Worm (Caenorhabditis elegans) whole organism, young adult: ENCODE data around the gene nlp-80.
A peak's percentile ranks its signal among the peaks of the same experiment; 100 is the strongest.

Source experiments
- B0019.2 ChIP-seq: fragments of 200-800 bp; sonication (Bioruptor generic); conservative IDR thresholded peaks from 2 replicates; pipeline ENCODE4 v1.3.6; 2022; ENCODE audit warnings: missing genetic modification reagents, missing genetic modification characterization, missing compliant biosample characterization
- B0035.1 ChIP-seq: sonication (generic microtip); optimal IDR thresholded peaks from 2 replicates; lab custom pipeline; 2016; ENCODE audit warnings: missing genetic modification characterization, mild to moderate bottlenecking, missing compliant biosample characterization, missing genotype, missing genetic modification reagents
- B0261.1 ChIP-seq: sonication (generic microtip); optimal IDR thresholded peaks from 2 replicates; lab custom pipeline; 2016; ENCODE audit warnings: mild to moderate bottlenecking, missing genetic modification characterization, moderate library complexity, missing compliant biosample characterization
- C17E4.6 ChIP-seq: fragments of 200-800 bp; sonication (Bioruptor generic); IDR thresholded peaks from 2 replicates; pipeline ENCODE4 v1.3.6; 2022; ENCODE audit warnings: missing genetic modification reagents, missing genetic modification characterization, missing compliant biosample characterization
- F10E7.11 ChIP-seq: sonication (generic microtip); optimal IDR thresholded peaks from 2 replicates; lab custom pipeline; 2017; ENCODE audit warnings: mild to moderate bottlenecking, missing genetic modification characterization, moderate library complexity, missing compliant biosample characterization
- F49E8.2 ChIP-seq: sonication (generic microtip); optimal IDR thresholded peaks from 3 replicates; lab custom pipeline; 2017; ENCODE audit warnings: missing genetic modification characterization, mild to moderate bottlenecking, missing compliant biosample characterization, antibody characterized with exemption, moderate library complexity; ENCODE audit not compliant: insufficient read depth
- F55B11.4 ChIP-seq: sonication (generic microtip); optimal IDR thresholded peaks from 2 replicates; lab custom pipeline; 2016; ENCODE audit warnings: missing compliant biosample characterization, missing genetic modification characterization, borderline replicate concordance; ENCODE audit not compliant: insufficient read depth
- K12H6.12 ChIP-seq: fragments of 200-800 bp; sonication (Bioruptor generic); optimal IDR thresholded peaks from 2 replicates; lab custom pipeline; 2018; ENCODE audit warnings: mild to moderate bottlenecking, missing genetic modification characterization, missing compliant biosample characterization
- T26A5.8 ChIP-seq: sonication (generic microtip); optimal IDR thresholded peaks from 2 replicates; lab custom pipeline; 2016; ENCODE audit warnings: missing genetic modification characterization, missing compliant biosample characterization
- Y95B8A.8 ChIP-seq: fragments of 200-800 bp; sonication (Bioruptor generic); IDR thresholded peaks from 2 replicates; pipeline ENCODE4 v1.3.6; 2022; ENCODE audit warnings: missing genetic modification reagents, missing genetic modification characterization, missing compliant biosample characterization
- akir-1 ChIP-seq: fragments of 200-800 bp; sonication (Bioruptor generic); optimal IDR thresholded peaks from 2 replicates; lab custom pipeline; 2018; ENCODE audit warnings: mild to moderate bottlenecking, missing genetic modification characterization, moderate library complexity, missing compliant biosample characterization
- ama-1 ChIP-seq, 3 experiments: fragments of 150-350 bp in 1 of 3; sonication (generic microtip) in 2 of 3; optimal IDR thresholded peaks; 2 replicates each; lab custom pipeline; 2014 to 2018; ENCODE audit warnings: missing biosample characterization in 2 of 3, missing genetic modification characterization in 2 of 3, missing genetic modification reagents in 2 of 3
- aptf-2 ChIP-seq: fragments of 200-800 bp; sonication (Bioruptor generic); conservative IDR thresholded peaks from 2 replicates; pipeline ENCODE4 v1.3.6; 2022; ENCODE audit warnings: missing genetic modification reagents, missing genetic modification characterization, missing compliant biosample characterization
- athp-1 ChIP-seq: sonication (generic microtip); optimal IDR thresholded peaks from 2 replicates; lab custom pipeline; 2017; ENCODE audit warnings: mild to moderate bottlenecking, missing genetic modification characterization, missing compliant biosample characterization
- attf-3 ChIP-seq: fragments of 200-800 bp; sonication (Bioruptor generic); conservative IDR thresholded peaks from 2 replicates; pipeline ENCODE4 v1.3.6; 2022; ENCODE audit warnings: missing genetic modification reagents, missing genetic modification characterization, missing compliant biosample characterization
- attf-5 ChIP-seq: fragments of 200-800 bp; sonication (Bioruptor generic); optimal IDR thresholded peaks from 2 replicates; lab custom pipeline; 2018; ENCODE audit warnings: mild to moderate bottlenecking, missing genetic modification characterization, missing compliant biosample characterization
- ccch-3 ChIP-seq: fragments of 200-800 bp; sonication (Bioruptor generic); optimal IDR thresholded peaks from 2 replicates; lab custom pipeline; 2018; ENCODE audit warnings: mild to moderate bottlenecking, missing genetic modification characterization, missing compliant biosample characterization
- ceh-27 ChIP-seq: fragments of 200-800 bp; sonication (Bioruptor generic); optimal IDR thresholded peaks from 2 replicates; lab custom pipeline; 2018; ENCODE audit warnings: mild to moderate bottlenecking, missing genetic modification characterization, moderate library complexity, missing compliant biosample characterization
- ceh-58 ChIP-seq: fragments of 200-800 bp; sonication (Bioruptor generic); IDR thresholded peaks from 2 replicates; pipeline ENCODE4 v1.3.6; 2022; ENCODE audit warnings: missing genetic modification characterization, missing compliant biosample characterization
- dox-1 ChIP-seq: fragments of 200-800 bp; sonication (Bioruptor generic); IDR thresholded peaks from 2 replicates; pipeline ENCODE4 v1.3.6; 2022; ENCODE audit warnings: missing genetic modification reagents, missing genetic modification characterization, missing compliant biosample characterization
- efl-1 ChIP-seq: fragments of 150-350 bp; optimal IDR thresholded peaks from 2 replicates; lab custom pipeline; 2014; ENCODE audit warnings: missing biosample characterization, missing genetic modification reagents, missing genetic modification characterization
- egl-18 ChIP-seq: fragments of 200-800 bp; sonication (Bioruptor generic); IDR thresholded peaks from 2 replicates; pipeline ENCODE4 v1.3.6; 2022; ENCODE audit warnings: missing genetic modification reagents, missing genetic modification characterization, missing compliant biosample characterization
- egrh-3 ChIP-seq: fragments of 200-800 bp; sonication (Bioruptor generic); IDR thresholded peaks from 2 replicates; pipeline ENCODE4 v1.3.6; 2022; ENCODE audit warnings: missing genetic modification reagents, missing genetic modification characterization, missing compliant biosample characterization
- hmg-20 ChIP-seq: fragments of 200-800 bp; sonication (Bioruptor generic); IDR thresholded peaks from 2 replicates; pipeline ENCODE4 v1.3.6; 2022; ENCODE audit warnings: missing genetic modification reagents, missing genetic modification characterization, missing compliant biosample characterization
- hrde-1 ChIP-seq: sonication (generic microtip); optimal IDR thresholded peaks from 2 replicates; lab custom pipeline; 2016; ENCODE audit warnings: missing genetic modification characterization, mild to moderate bottlenecking, missing compliant biosample characterization, moderate library complexity, missing genotype, missing genetic modification reagents, borderline replicate concordance
- lag-1 ChIP-seq: fragments of 200-800 bp; sonication (Bioruptor generic); IDR thresholded peaks from 2 replicates; pipeline ENCODE4 v1.3.6; 2022; ENCODE audit warnings: missing genetic modification reagents, missing genetic modification characterization, missing compliant biosample characterization
- lin-35 ChIP-seq, 3 experiments: fragments of 150-350 bp in 2 of 3; sonication (generic microtip) in 1 of 3; optimal IDR thresholded peaks; 2 replicates each; lab custom pipeline; 2014 to 2018; ENCODE audit warnings: missing biosample characterization in 3 of 3, missing genetic modification characterization in 3 of 3, missing genetic modification reagents in 3 of 3
- lin-54 ChIP-seq: fragments of 200-800 bp; sonication (Bioruptor generic); optimal IDR thresholded peaks from 2 replicates; lab custom pipeline; 2018; ENCODE audit warnings: mild to moderate bottlenecking, missing genetic modification characterization, missing compliant biosample characterization
- lsl-1 ChIP-seq: fragments of 200-800 bp; sonication (Bioruptor generic); optimal IDR thresholded peaks from 2 replicates; lab custom pipeline; 2018; ENCODE audit warnings: mild to moderate bottlenecking, missing genetic modification characterization, moderate library complexity, missing compliant biosample characterization
- madf-3 ChIP-seq: fragments of 200-800 bp; sonication (Bioruptor generic); IDR thresholded peaks from 2 replicates; pipeline ENCODE4 v1.3.6; 2022; ENCODE audit warnings: missing genetic modification reagents, missing genetic modification characterization, missing compliant biosample characterization
- mcd-1 ChIP-seq: fragments of 200-800 bp; sonication (Bioruptor generic); IDR thresholded peaks from 2 replicates; pipeline ENCODE4 v1.3.6; 2022; ENCODE audit warnings: missing genetic modification reagents, missing genetic modification characterization, missing compliant biosample characterization
- mxl-1 ChIP-seq: sonication (generic microtip); optimal IDR thresholded peaks from 2 replicates; lab custom pipeline; 2016; ENCODE audit warnings: missing genetic modification characterization, missing compliant biosample characterization
- nfya-1 ChIP-seq: sonication (generic microtip); optimal IDR thresholded peaks from 2 replicates; lab custom pipeline; 2017; ENCODE audit warnings: antibody characterized with exemption, missing compliant biosample characterization, missing genetic modification characterization, borderline replicate concordance; ENCODE audit not compliant: insufficient read depth
- nfyb-1 ChIP-seq: fragments of 200-800 bp; sonication (Bioruptor generic); IDR thresholded peaks from 2 replicates; pipeline ENCODE4 v1.3.6; 2022; ENCODE audit warnings: missing genetic modification reagents, missing genetic modification characterization, missing compliant biosample characterization
- nhr-80 ChIP-seq: sonication (generic microtip); optimal IDR thresholded peaks from 2 replicates; lab custom pipeline; 2016; ENCODE audit warnings: missing genetic modification characterization, missing compliant biosample characterization
- sdz-38 ChIP-seq: sonication (generic microtip); optimal IDR thresholded peaks from 2 replicates; lab custom pipeline; 2016; ENCODE audit warnings: missing genotype, missing genetic modification characterization, missing compliant biosample characterization
- snpc-1.3 ChIP-seq: sonication (generic microtip); optimal IDR thresholded peaks from 2 replicates; lab custom pipeline; 2017; ENCODE audit warnings: missing genetic modification characterization, mild to moderate bottlenecking, missing compliant biosample characterization, antibody characterized with exemption, moderate library complexity, missing genotype, missing genetic modification reagents; ENCODE audit not compliant: insufficient read depth
- tbp1 ChIP-seq: fragments of 200-800 bp; sonication (Bioruptor generic); optimal IDR thresholded peaks from 2 replicates; lab custom pipeline; 2018; ENCODE audit warnings: mild to moderate bottlenecking, missing genetic modification characterization, missing compliant biosample characterization
- tlf-1 ChIP-seq: fragments of 200-800 bp; sonication (Bioruptor generic); optimal IDR thresholded peaks from 2 replicates; lab custom pipeline; 2018; ENCODE audit warnings: mild to moderate bottlenecking, missing genetic modification characterization, missing compliant biosample characterization
- unc-130 ChIP-seq: sonication (generic microtip); optimal IDR thresholded peaks from 2 replicates; lab custom pipeline; 2016; ENCODE audit warnings: missing genetic modification reagents, missing genetic modification characterization, missing compliant biosample characterization
- ztf-18 ChIP-seq: sonication (generic microtip); optimal IDR thresholded peaks from 2 replicates; lab custom pipeline; 2016; ENCODE audit warnings: missing genotype, mild to moderate bottlenecking, missing genetic modification characterization, missing compliant biosample characterization
- ztf-28 ChIP-seq: fragments of 200-800 bp; sonication (Bioruptor generic); IDR thresholded peaks from 2 replicates; pipeline ENCODE4 v1.3.6; 2022; ENCODE audit warnings: missing genetic modification reagents, missing genetic modification characterization, missing compliant biosample characterization
- ztf-3 ChIP-seq: fragments of 200-800 bp; sonication (Bioruptor generic); optimal IDR thresholded peaks from 2 replicates; lab custom pipeline; 2018; ENCODE audit warnings: mild to moderate bottlenecking, missing genetic modification characterization, missing compliant biosample characterization

Gene nlp-80

DNA sequence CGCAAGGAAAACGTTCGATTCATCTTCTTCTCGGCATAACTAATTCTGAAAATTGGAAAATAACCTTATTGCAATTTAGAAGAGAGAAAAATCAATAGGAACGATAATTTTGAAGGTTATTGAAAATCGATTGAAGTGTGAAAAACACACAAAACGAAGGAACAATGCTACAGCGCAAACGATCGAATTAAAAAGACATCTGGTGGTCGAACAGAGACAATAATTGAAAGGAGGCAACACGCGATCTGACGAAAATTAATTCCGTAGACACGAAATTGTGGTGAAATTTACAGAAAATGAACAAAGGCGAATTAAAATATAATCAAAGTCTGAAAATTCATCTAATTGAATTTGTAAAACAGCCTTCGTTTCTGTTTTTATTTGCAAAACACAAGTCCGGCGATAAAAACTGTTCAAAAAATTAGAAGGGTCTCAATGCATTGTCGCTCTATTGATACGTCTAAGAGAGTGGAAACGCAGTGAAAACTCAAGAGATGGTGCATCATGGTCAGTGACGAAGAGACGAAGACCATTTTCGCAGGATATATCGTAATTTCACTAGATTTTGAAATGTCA, 25.9 kb downstream of the nlp-80 start, which contains the start of gene pak-2 (continued):
- TF ChIP-seq nhr-80 (peak; percentile 59), K12H6.12 (peak; percentile 84), efl-1 (peak; percentile 12), akir-1 (GFP tag; lab: Kevin White, UChicago) (peak; percentile 64), attf-3 (GFP tag; lab: Robert Waterston, UW) (peak; percentile 51; the same call in 1 of the 2 replicates), snpc-1.3 (tag; lab: Kevin White, UChicago) (no peak), F10E7.11 (tag; lab: Kevin White, UChicago) (no peak), ccch-3 (peak; percentile 73), lin-54 (GFP tag; lab: Kevin White, UChicago) (peak; percentile 48)

DNA sequence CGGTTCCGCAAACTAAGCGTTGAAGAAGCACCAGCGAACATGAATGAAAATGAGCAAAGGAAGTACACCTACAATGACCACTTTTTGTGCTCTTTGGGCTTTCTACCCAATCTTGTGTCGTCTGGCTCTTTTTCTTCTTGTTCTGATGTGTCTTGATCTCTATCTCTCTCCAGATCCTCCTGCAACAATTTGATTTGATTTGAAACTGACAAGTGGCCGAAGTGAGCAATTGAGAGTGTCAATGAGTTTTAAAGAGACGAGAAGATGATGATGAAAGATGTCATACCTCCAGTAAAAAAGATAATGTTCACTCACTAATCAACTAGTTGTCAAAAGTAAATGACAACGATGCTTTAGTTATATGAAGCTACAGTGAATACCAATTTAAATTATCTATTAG, 30.7 kb downstream of the nlp-80 start, which contains the start of gene pptr-2:
Gene pptr-2 (minus strand): TSS at position 184 of the 400 bp plus-strand sequence.
- TF ChIP-seq tbp1 (GFP tag; lab: Kevin White, UChicago) (no peak), nhr-80 (no peak), unc-130 (GFP tag; lab: Kevin White, UChicago) (no peak), ztf-28 (GFP tag; lab: Robert Waterston, UW) (no peak), tlf-1 (no peak), egrh-3 (no peak), F49E8.2 (tag; lab: Kevin White, UChicago) (no peak), athp-1 (tag; lab: Kevin White, UChicago) (no peak), B0035.1 (tag; lab: Kevin White, UChicago) (no peak), nfyb-1 (GFP tag; lab: Robert Waterston, UW) (no peak), mxl-1 (tag; lab: Kevin White, UChicago) (no peak), ama-1 (optimal IDR thresholded peaks at IDR 0.05; lab: Kevin White, UChicago) (no peak), ama-1 (GFP tag; optimal IDR thresholded peaks at IDR 0.05; lab: Kevin White, UChicago) (no peak), ceh-58 (GFP tag; lab: Robert Waterston, UW) (no peak), Y95B8A.8 (GFP tag; lab: Robert Waterston, UW) (no peak), F55B11.4 (tag; lab: Kevin White, UChicago) (no peak), sdz-38 (tag; lab: Kevin White, UChicago) (no peak), ccch-3 (no peak), ztf-18 (no peak)

DNA sequence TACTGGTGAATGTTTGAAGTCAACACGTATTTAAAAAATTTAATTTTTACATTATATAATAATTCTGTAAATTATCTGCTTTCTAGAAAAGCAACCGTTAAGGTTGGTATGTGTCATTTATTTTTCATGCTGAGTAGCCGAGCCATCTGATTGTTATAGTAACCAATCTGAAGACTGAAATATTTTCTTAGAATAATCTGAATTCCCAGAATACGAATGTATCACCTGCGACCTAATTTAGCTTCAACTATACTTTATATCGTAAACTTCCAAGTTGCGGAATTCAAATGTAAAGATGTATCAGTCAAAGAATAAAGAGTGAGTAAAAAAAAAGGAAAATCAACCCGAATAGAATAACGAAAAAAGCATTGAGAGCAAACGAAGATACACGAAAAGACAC, 32.2 kb downstream of the nlp-80 start:
- no peak for TF ChIP-seq hrde-1
- TF ChIP-seq egl-18 (GFP tag; lab: Robert Waterston, UW), result no peak
- no peak for TF ChIP-seq B0261.1 (tag; lab: Kevin White, UChicago)
- TF ChIP-seq madf-3, result no peak
- TF ChIP-seq T26A5.8 (tag; lab: Kevin White, UChicago), result no peak
- no peak for TF ChIP-seq lin-35 (GFP tag; optimal IDR thresholded peaks at IDR 0.05; lab: Kevin White, UChicago)
- no peak for TF ChIP-seq aptf-2 (GFP tag; lab: Robert Waterston, UW)
- no peak for TF ChIP-seq ceh-27 (GFP tag; lab: Kevin White, UChicago)
- TF ChIP-seq, all 124 proteins: peak for 0

DNA sequence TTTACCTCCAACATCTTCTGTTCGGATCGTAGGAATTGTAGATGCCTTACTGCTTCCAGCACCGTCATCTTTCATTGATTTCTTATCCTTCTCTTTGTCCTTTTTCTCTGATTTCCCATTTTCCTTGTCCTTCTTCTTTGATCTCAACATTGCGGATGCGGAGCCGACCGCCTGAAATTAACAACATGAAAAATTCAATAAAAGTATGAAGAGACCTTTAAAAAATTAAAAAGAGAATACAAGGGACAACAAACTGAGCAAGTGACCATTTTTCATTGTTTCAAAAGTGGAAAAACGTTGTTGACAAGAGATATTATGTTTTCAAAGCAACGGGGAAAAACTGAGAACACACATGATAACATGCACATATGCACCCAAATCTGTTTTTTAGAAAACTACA, 34.7 kb downstream of the nlp-80 start:
- TF ChIP-seq mcd-1 (no peak), ztf-28 (GFP tag; lab: Robert Waterston, UW) (no peak), B0019.2 (GFP tag; lab: Robert Waterston, UW) (no peak), lag-1 (GFP tag; lab: Robert Waterston, UW) (no peak), attf-5 (no peak), ztf-3 (GFP tag; lab: Kevin White, UChicago) (no peak), B0035.1 (tag; lab: Kevin White, UChicago) (no peak), hmg-20 (GFP tag; lab: Robert Waterston, UW) (no peak), C17E4.6 (GFP tag; lab: Robert Waterston, UW) (no peak), dox-1 (GFP tag; lab: Robert Waterston, UW) (no peak), lsl-1 (GFP tag; lab: Kevin White, UChicago) (no peak), nfya-1 (no peak), sdz-38 (tag; lab: Kevin White, UChicago) (no peak), B0261.1 (tag; lab: Kevin White, UChicago) (no peak), F55B11.4 (tag; lab: Kevin White, UChicago) (no peak)
